Fruit fly (Drosophila melanogaster): ENCODE results near the gene skd.

skd gene

dm6 chr3L:20944180-20944579 lies 83.1 kb downstream of the skd start (continued):
- TF ChIP-seq CG15011 (GFP tag; optimal IDR thresholded peaks at IDR 0.05) = no peak
- TF ChIP-seq tin (GFP tag; optimal IDR thresholded peaks at IDR 0.05) = no peak
- TF ChIP-seq yki (optimal IDR thresholded peaks at IDR 0.05) = no peak
- TF ChIP-seq grn (GFP tag; optimal IDR thresholded peaks at IDR 0.05) = peak; percentile 29
- TF ChIP-seq Opbp (GFP tag; IDR thresholded peaks at IDR 0.05; ENCODE audit: partially characterized antibody) = no peak
- no peak for TF ChIP-seq row (GFP tag; IDR thresholded peaks at IDR 0.05)
- TF ChIP-seq sens (GFP tag) = peak; percentile 85
- no peak for TF ChIP-seq slou (GFP tag; optimal IDR thresholded peaks at IDR 0.05)
- peak; percentile 71 for TF ChIP-seq CG9727 (GFP tag; optimal IDR thresholded peaks at IDR 0.05)
- no peak for TF ChIP-seq stwl (tag; optimal IDR thresholded peaks at IDR 0.05)
- peak; percentile 39 for TF ChIP-seq Sox100B (GFP tag; optimal IDR thresholded peaks at IDR 0.05)
- TF ChIP-seq az2 (GFP tag; optimal IDR thresholded peaks at IDR 0.05) = no peak
- TF ChIP-seq CG32532 (GFP tag; IDR thresholded peaks at IDR 0.05) = no peak
- peak; percentile 42 for TF ChIP-seq CG2875 (GFP tag; optimal IDR thresholded peaks at IDR 0.05)
- peak; percentile 17 for TF ChIP-seq CG3163 (GFP tag; optimal IDR thresholded peaks at IDR 0.05)
- TF ChIP-seq CG3726 (GFP tag; IDR thresholded peaks at IDR 0.05) = no peak
- peak; percentile 33 for TF ChIP-seq CG18262 (tag; optimal IDR thresholded peaks at IDR 0.05)
- TF ChIP-seq gcm2 (GFP tag; optimal IDR thresholded peaks at IDR 0.05) = no peak
- TF ChIP-seq Mad (GFP tag; optimal IDR thresholded peaks at IDR 0.05) = no peak
- TF ChIP-seq CG12219 (GFP tag; optimal IDR thresholded peaks at IDR 0.05) = peak; percentile 25
- TF ChIP-seq CG2678 (tag; optimal IDR thresholded peaks at IDR 0.05) = peak; percentile 43
- no peak for TF ChIP-seq ase (GFP tag; IDR thresholded peaks at IDR 0.05)
- TF ChIP-seq CG12236 (GFP tag; optimal IDR thresholded peaks at IDR 0.05) = peak; percentile 63
- TF ChIP-seq unpg (GFP tag; optimal IDR thresholded peaks at IDR 0.05) = peak; percentile 19
- peak; percentile 9 for TF ChIP-seq CG31365 (tag; optimal IDR thresholded peaks at IDR 0.05)
- TF ChIP-seq zen2 (GFP tag; IDR thresholded peaks at IDR 0.05; ENCODE audit: partially characterized antibody) = no peak
- peak; percentile 12 for TF ChIP-seq CG9609 (GFP tag; optimal IDR thresholded peaks at IDR 0.05)
- no peak for TF ChIP-seq CG17912 (GFP tag; optimal IDR thresholded peaks at IDR 0.05)
- no peak for TF ChIP-seq CG10274 (GFP tag; optimal IDR thresholded peaks at IDR 0.05)
- TF ChIP-seq CG14860 (GFP tag; IDR thresholded peaks at IDR 0.05; ENCODE audit: partially characterized antibody) = no peak
- no peak for TF ChIP-seq CG18476 (GFP tag; optimal IDR thresholded peaks at IDR 0.05)
- peak; percentile 55 for TF ChIP-seq CG7745 (tag; optimal IDR thresholded peaks at IDR 0.05)
- no peak for TF ChIP-seq Taf1 (GFP tag; IDR thresholded peaks at IDR 0.05)
- TF ChIP-seq CG7963 (GFP tag; IDR thresholded peaks at IDR 0.05; ENCODE audit: partially characterized antibody) = no peak
- peak; percentile 59 for TF ChIP-seq CG2202 (tag; optimal IDR thresholded peaks at IDR 0.05)
- TF ChIP-seq Lhr (GFP tag; optimal IDR thresholded peaks at IDR 0.05) = peak; percentile 20
- TF ChIP-seq CG6854 (GFP tag; optimal IDR thresholded peaks at IDR 0.05) = no peak
- no peak for TF ChIP-seq HLH4C (GFP tag; IDR thresholded peaks at IDR 0.05; ENCODE audit: partially characterized antibody)
- TF ChIP-seq sim (GFP tag; IDR thresholded peaks at IDR 0.05) = no peak
- TF ChIP-seq Pdp1 (GFP tag; optimal IDR thresholded peaks at IDR 0.05) = no peak
- TF ChIP-seq CG7372 (GFP tag; IDR thresholded peaks at IDR 0.05) = no peak
- no peak for TF ChIP-seq kah (GFP tag; optimal IDR thresholded peaks at IDR 0.05)
- TF ChIP-seq CG12104 (GFP tag; optimal IDR thresholded peaks at IDR 0.05) = no peak
- TF ChIP-seq klu (GFP tag; IDR thresholded peaks at IDR 0.05) = no peak
- peak; percentile 8 for TF ChIP-seq lab (GFP tag; optimal IDR thresholded peaks at IDR 0.05)
- TF ChIP-seq CG43689 (GFP tag; IDR thresholded peaks at IDR 0.05) = no peak
- TF ChIP-seq CG15479 (GFP tag; optimal IDR thresholded peaks at IDR 0.05) = no peak
- TF ChIP-seq B-H2 (GFP tag; optimal IDR thresholded peaks at IDR 0.05) = no peak
- TF ChIP-seq CG12391 (tag; optimal IDR thresholded peaks at IDR 0.05) = peak; percentile 19
- peak; percentile 32 for TF ChIP-seq CG14965 (GFP tag; optimal IDR thresholded peaks at IDR 0.05; ENCODE audit: borderline replicate concordance)
- TF ChIP-seq CG2120 (GFP tag; optimal IDR thresholded peaks at IDR 0.05) = no peak
- no peak for TF ChIP-seq Optix (GFP tag; IDR thresholded peaks at IDR 0.05)
